Worm (Caenorhabditis elegans) whole organism, young adult: Measurements from ENCODE around the gene M6.4.

Experiments
- B0261.1 ChIP-seq: sonication (generic microtip); optimal IDR thresholded peaks from 2 replicates; lab custom pipeline; 2016; ENCODE audit warnings: mild to moderate bottlenecking, missing genetic modification characterization, moderate library complexity, missing compliant biosample characterization
- B0336.3 ChIP-seq: fragments of 200-800 bp; sonication (Bioruptor generic); IDR thresholded peaks from 2 replicates; pipeline ENCODE4 v1.3.6; 2022; ENCODE audit warnings: missing genetic modification characterization, missing compliant biosample characterization
- C17E4.6 ChIP-seq: fragments of 200-800 bp; sonication (Bioruptor generic); IDR thresholded peaks from 2 replicates; pipeline ENCODE4 v1.3.6; 2022; ENCODE audit warnings: missing genetic modification reagents, missing genetic modification characterization, missing compliant biosample characterization
- F10E7.11 ChIP-seq: sonication (generic microtip); optimal IDR thresholded peaks from 2 replicates; lab custom pipeline; 2017; ENCODE audit warnings: mild to moderate bottlenecking, missing genetic modification characterization, moderate library complexity, missing compliant biosample characterization
- F33H1.4 ChIP-seq: fragments of 200-800 bp; sonication (Bioruptor generic); IDR thresholded peaks from 2 replicates; pipeline ENCODE4 v1.3.6; 2022; ENCODE audit warnings: missing genetic modification reagents, missing genetic modification characterization, missing compliant biosample characterization
- F39B2.1 ChIP-seq: fragments of 200-800 bp; sonication (Bioruptor generic); IDR thresholded peaks from 2 replicates; pipeline ENCODE4 v1.3.6; 2022; ENCODE audit warnings: missing genetic modification reagents, missing genetic modification characterization, missing compliant biosample characterization
- F55B11.4 ChIP-seq: sonication (generic microtip); optimal IDR thresholded peaks from 2 replicates; lab custom pipeline; 2016; ENCODE audit warnings: missing compliant biosample characterization, missing genetic modification characterization, borderline replicate concordance; ENCODE audit not compliant: insufficient read depth
- K12H6.12 ChIP-seq: fragments of 200-800 bp; sonication (Bioruptor generic); optimal IDR thresholded peaks from 2 replicates; lab custom pipeline; 2018; ENCODE audit warnings: mild to moderate bottlenecking, missing genetic modification characterization, missing compliant biosample characterization
- T07F8.4 ChIP-seq: sonication (generic microtip); optimal IDR thresholded peaks from 2 replicates; lab custom pipeline; 2016; ENCODE audit warnings: mild to moderate bottlenecking, missing genetic modification characterization, moderate library complexity, missing compliant biosample characterization
- Y53G8AR.9 ChIP-seq: fragments of 200-800 bp; sonication (Bioruptor generic); conservative IDR thresholded peaks from 2 replicates; pipeline ENCODE4 v1.3.6; 2022; ENCODE audit warnings: missing genetic modification reagents, missing genetic modification characterization, missing compliant biosample characterization
- Y67H2A.10 ChIP-seq: fragments of 200-800 bp; sonication (Bioruptor generic); conservative IDR thresholded peaks from 2 replicates; pipeline ENCODE4 v1.3.6; 2022; ENCODE audit warnings: missing genetic modification reagents, missing genetic modification characterization, missing compliant biosample characterization
- attf-5 ChIP-seq: fragments of 200-800 bp; sonication (Bioruptor generic); optimal IDR thresholded peaks from 2 replicates; lab custom pipeline; 2018; ENCODE audit warnings: mild to moderate bottlenecking, missing genetic modification characterization, missing compliant biosample characterization
- cebp-1 ChIP-seq, 2 experiments: fragments of 200-800 bp in 1 of 2; sonication (Bioruptor generic) in 1 of 2; sonication (generic microtip) in 1 of 2; IDR thresholded peaks in 1 of 2; optimal IDR thresholded peaks in 1 of 2; 2 replicates each; pipeline versions ENCODE4 v1.3.6 to Lab custom; 2017 to 2022; ENCODE audit warnings: missing compliant biosample characterization in 2 of 2, missing genetic modification characterization in 2 of 2, mild to moderate bottlenecking in 1 of 2, missing genetic modification reagents in 1 of 2, moderate library complexity in 1 of 2
- ceh-27 ChIP-seq: fragments of 200-800 bp; sonication (Bioruptor generic); optimal IDR thresholded peaks from 2 replicates; lab custom pipeline; 2018; ENCODE audit warnings: mild to moderate bottlenecking, missing genetic modification characterization, moderate library complexity, missing compliant biosample characterization
- die-1 ChIP-seq: sonication (generic microtip); optimal IDR thresholded peaks from 2 replicates; lab custom pipeline; 2016; ENCODE audit warnings: missing genotype, mild to moderate bottlenecking, missing genetic modification characterization, missing compliant biosample characterization
- egrh-3 ChIP-seq: fragments of 200-800 bp; sonication (Bioruptor generic); IDR thresholded peaks from 2 replicates; pipeline ENCODE4 v1.3.6; 2022; ENCODE audit warnings: missing genetic modification reagents, missing genetic modification characterization, missing compliant biosample characterization
- ets-4 ChIP-seq: fragments of 200-800 bp; sonication (Bioruptor generic); optimal IDR thresholded peaks from 2 replicates; lab custom pipeline; 2018; ENCODE audit warnings: mild to moderate bottlenecking, missing genetic modification characterization, missing compliant biosample characterization
- fkh-3 ChIP-seq: sonication (generic microtip); optimal IDR thresholded peaks from 2 replicates; lab custom pipeline; 2016; ENCODE audit warnings: mild to moderate bottlenecking, missing genetic modification characterization, missing compliant biosample characterization
- gei-17 ChIP-seq: fragments of 200-800 bp; sonication (Bioruptor generic); optimal IDR thresholded peaks from 2 replicates; lab custom pipeline; 2018; ENCODE audit warnings: mild to moderate bottlenecking, missing genetic modification characterization, missing compliant biosample characterization
- hmg-1.2 ChIP-seq: fragments of 200-800 bp; sonication (Bioruptor generic); IDR thresholded peaks from 2 replicates; pipeline ENCODE4 v1.3.6; 2022; ENCODE audit warnings: missing genetic modification reagents, missing genetic modification characterization, missing compliant biosample characterization
- hrde-1 ChIP-seq: sonication (generic microtip); optimal IDR thresholded peaks from 2 replicates; lab custom pipeline; 2016; ENCODE audit warnings: missing genetic modification characterization, mild to moderate bottlenecking, missing compliant biosample characterization, moderate library complexity, missing genotype, missing genetic modification reagents, borderline replicate concordance
- lin-35 ChIP-seq, 3 experiments: fragments of 150-350 bp in 2 of 3; sonication (generic microtip) in 1 of 3; optimal IDR thresholded peaks; 2 replicates each; lab custom pipeline; 2014 to 2018; ENCODE audit warnings: missing biosample characterization in 3 of 3, missing genetic modification characterization in 3 of 3, missing genetic modification reagents in 3 of 3
- lin-40 ChIP-seq: sonication (generic microtip); optimal IDR thresholded peaks from 2 replicates; lab custom pipeline; 2016; ENCODE audit warnings: missing genetic modification characterization, mild to moderate bottlenecking, missing compliant biosample characterization, missing genotype, missing genetic modification reagents
- lir-1 ChIP-seq: fragments of 200-800 bp; sonication (Bioruptor generic); conservative IDR thresholded peaks from 2 replicates; pipeline ENCODE4 v1.3.6; 2022; ENCODE audit warnings: missing genetic modification reagents, missing genetic modification characterization, missing compliant biosample characterization
- lsy-27 ChIP-seq: sonication (generic microtip); optimal IDR thresholded peaks from 2 replicates; lab custom pipeline; 2017; ENCODE audit warnings: missing genetic modification characterization, mild to moderate bottlenecking, missing compliant biosample characterization, antibody characterized with exemption, missing genotype, borderline replicate concordance; ENCODE audit not compliant: insufficient read depth
- madf-10 ChIP-seq: sonication (generic microtip); optimal IDR thresholded peaks from 2 replicates; lab custom pipeline; 2016; ENCODE audit warnings: mild to moderate bottlenecking, missing genetic modification characterization, missing compliant biosample characterization
- madf-6 ChIP-seq: fragments of 200-800 bp; sonication (Bioruptor generic); IDR thresholded peaks from 2 replicates; pipeline ENCODE4 v1.3.6; 2022; ENCODE audit warnings: missing genetic modification reagents, missing genetic modification characterization, missing compliant biosample characterization
- mel-28 ChIP-seq: sonication (generic microtip); optimal IDR thresholded peaks from 2 replicates; lab custom pipeline; 2016; ENCODE audit warnings: borderline replicate concordance, mild to moderate bottlenecking, missing genetic modification characterization, missing compliant biosample characterization
- nhr-120 ChIP-seq: fragments of 200-800 bp; sonication (Bioruptor generic); IDR thresholded peaks from 2 replicates; pipeline ENCODE4 v1.3.6; 2022; ENCODE audit warnings: missing genetic modification characterization, missing compliant biosample characterization
- nhr-179 ChIP-seq: sonication (generic microtip); optimal IDR thresholded peaks from 2 replicates; lab custom pipeline; 2016; ENCODE audit warnings: mild to moderate bottlenecking, missing genetic modification characterization, missing compliant biosample characterization
- nhr-27 ChIP-seq: fragments of 200-800 bp; sonication (Bioruptor generic); optimal IDR thresholded peaks from 2 replicates; lab custom pipeline; 2018; ENCODE audit warnings: mild to moderate bottlenecking, missing genetic modification characterization, moderate library complexity, missing compliant biosample characterization
- nhr-80 ChIP-seq: sonication (generic microtip); optimal IDR thresholded peaks from 2 replicates; lab custom pipeline; 2016; ENCODE audit warnings: missing genetic modification characterization, missing compliant biosample characterization
- rcor-1 ChIP-seq: fragments of 200-800 bp; sonication (Bioruptor generic); IDR thresholded peaks from 2 replicates; pipeline ENCODE4 v1.3.6; 2022; ENCODE audit warnings: missing genetic modification reagents, missing genetic modification characterization, missing compliant biosample characterization
- repo-1 ChIP-seq: sonication (generic microtip); optimal IDR thresholded peaks from 2 replicates; lab custom pipeline; 2017; ENCODE audit warnings: mild to moderate bottlenecking, missing genetic modification characterization, missing compliant biosample characterization
- sdz-38 ChIP-seq: sonication (generic microtip); optimal IDR thresholded peaks from 2 replicates; lab custom pipeline; 2016; ENCODE audit warnings: missing genotype, missing genetic modification characterization, missing compliant biosample characterization
- somi-1 ChIP-seq: fragments of 200-800 bp; sonication (Bioruptor generic); optimal IDR thresholded peaks from 2 replicates; lab custom pipeline; 2018; ENCODE audit warnings: mild to moderate bottlenecking, missing genetic modification characterization, missing compliant biosample characterization
- tbx-9 ChIP-seq: sonication (generic microtip); optimal IDR thresholded peaks from 2 replicates; lab custom pipeline; 2016; ENCODE audit warnings: borderline replicate concordance, missing genetic modification characterization, inconsistent platforms, missing compliant biosample characterization
- zfh-2 ChIP-seq: fragments of 200-800 bp; sonication (Bioruptor generic); conservative IDR thresholded peaks from 2 replicates; pipeline ENCODE4 v1.3.6; 2022; ENCODE audit warnings: missing genetic modification reagents, missing genetic modification characterization, missing compliant biosample characterization
- ztf-25 ChIP-seq: fragments of 200-800 bp; sonication (Bioruptor generic); IDR thresholded peaks from 2 replicates; pipeline ENCODE4 v1.3.6; 2022; ENCODE audit warnings: missing genetic modification reagents, missing genetic modification characterization, missing compliant biosample characterization

M6.4 gene

DNA sequence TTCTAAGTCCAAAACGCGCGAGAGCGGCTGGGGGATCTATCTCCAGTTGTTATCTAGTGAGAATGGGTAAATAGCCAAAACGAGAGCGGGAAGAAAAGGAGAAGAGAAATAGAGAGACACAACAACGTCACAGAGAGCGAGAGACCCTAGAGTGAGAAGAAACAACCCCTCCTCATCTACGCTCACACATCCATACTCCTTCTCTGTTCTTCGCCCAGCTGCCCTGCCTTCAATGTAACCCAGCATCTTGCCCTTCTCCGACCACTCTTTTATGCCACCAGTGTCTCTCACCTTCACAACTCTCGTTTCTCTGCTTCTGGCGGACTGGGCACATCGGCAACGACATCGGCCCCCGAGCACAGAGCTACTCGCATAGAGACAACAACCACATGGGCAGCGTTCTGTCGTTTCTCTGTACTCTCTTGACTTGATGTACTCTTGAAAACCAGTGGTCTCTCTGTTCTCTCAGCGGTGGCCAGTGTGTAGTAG is 35.7 kb upstream of the M6.4 start (continued):
- TF ChIP-seq nhr-179 (no peak), F10E7.11 (tag; lab: Kevin White, UChicago) (peak; percentile 12), F55B11.4 (tag; lab: Kevin White, UChicago) (no peak), madf-10 (tag; lab: Kevin White, UChicago) (peak; percentile 75), repo-1 (peak; percentile 63), ceh-27 (peak; percentile 70), B0336.3 (peak; percentile 85; the same call in 1 of the 2 replicates), K12H6.12 (peak; percentile 90), lin-40 (tag; lab: Kevin White, UChicago) (peak; percentile 85), Y53G8AR.9 (GFP tag; lab: Robert Waterston, UW) (0 out of 2 replicates have a peak, but pooled peaks have one; percentile 23), zfh-2 (peak; percentile 99), sdz-38 (tag; lab: Kevin White, UChicago) (no peak), attf-5 (GFP tag; lab: Kevin White, UChicago) (peak; percentile 81), nhr-80 (peak; percentile 97)

DNA sequence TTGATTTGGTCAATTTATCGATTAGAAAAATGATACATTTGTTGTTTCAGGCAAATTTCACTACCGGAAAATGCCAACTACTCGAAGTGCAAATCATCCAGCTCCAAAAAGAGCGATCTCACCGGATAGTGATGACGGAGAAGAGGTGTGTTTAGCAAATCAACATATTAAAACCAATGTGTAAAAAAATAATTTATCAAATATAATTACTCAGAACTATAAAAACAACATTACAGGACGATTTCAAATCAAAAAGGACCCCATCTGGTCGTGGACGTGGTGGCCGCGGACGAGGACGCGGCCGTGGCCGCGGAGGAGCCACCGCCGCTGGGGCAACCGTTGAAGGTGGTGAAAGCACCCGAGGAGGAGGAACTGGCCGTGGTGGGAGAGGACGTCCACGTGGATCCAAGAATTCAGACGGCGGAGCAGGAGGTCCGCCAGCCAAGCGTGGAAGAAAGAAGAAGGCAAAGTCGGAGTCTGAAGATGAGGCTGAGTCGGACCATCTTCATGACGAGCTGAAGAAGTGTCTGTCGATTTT is 35.0 kb upstream of the M6.4 start, which contains the start of gene F13C5.2:
F13C5.2 (plus strand) TSS at position 51 of the 538 bp plus-strand sequence.
- TF ChIP-seq madf-6 (GFP tag; lab: Robert Waterston, UW): peak; percentile 11; the same call in 1 of the 2 replicates
- no peak for TF ChIP-seq lin-35 (GFP tag; optimal IDR thresholded peaks at IDR 0.05; lab: Kevin White, UChicago)
- TF ChIP-seq egrh-3 (GFP tag; lab: Robert Waterston, UW): peak; percentile 91
- TF ChIP-seq ceh-27: no peak
- TF ChIP-seq zfh-2: peak; percentile 86
- TF ChIP-seq T07F8.4 (tag; lab: Kevin White, UChicago): no peak
- no peak for TF ChIP-seq gei-17 (GFP tag; lab: Kevin White, UChicago)
- TF ChIP-seq B0261.1 (tag; lab: Kevin White, UChicago): no peak
- TF ChIP-seq nhr-120: no peak
- no peak for TF ChIP-seq C17E4.6 (GFP tag; lab: Robert Waterston, UW)
- TF ChIP-seq F10E7.11 (tag; lab: Kevin White, UChicago): no peak
- TF ChIP-seq F33H1.4 (GFP tag; lab: Robert Waterston, UW): no peak

DNA sequence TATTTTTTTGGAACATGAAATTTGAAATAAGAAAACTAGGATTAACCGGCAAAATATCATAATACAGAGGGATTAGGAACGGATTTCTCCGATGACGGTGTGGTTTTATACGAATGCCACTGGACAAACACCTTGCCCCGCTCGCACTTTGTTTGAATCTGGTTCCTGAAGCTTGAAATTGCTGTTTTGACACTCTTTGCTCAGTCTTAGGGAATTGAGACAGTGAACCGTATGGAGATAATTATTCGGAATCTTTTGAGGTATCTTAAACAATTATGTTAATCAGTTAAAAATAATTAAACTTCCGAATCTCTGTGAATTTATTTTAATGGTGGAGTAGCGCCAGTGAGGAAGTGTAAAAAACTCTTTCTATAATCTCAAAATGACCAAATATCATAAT is 29.5 kb upstream of the M6.4 start, which contains the start of gene F13C5.3:
F13C5.3 (minus strand) TSS at position 101 of the 400 bp plus-strand sequence.
- no peak for TF ChIP-seq rcor-1 (GFP tag; lab: Robert Waterston, UW)
- no peak for TF ChIP-seq ztf-25 (GFP tag; lab: Robert Waterston, UW)
- TF ChIP-seq F33H1.4 (GFP tag; lab: Robert Waterston, UW): no peak
- no peak for TF ChIP-seq ets-4 (GFP tag; lab: Kevin White, UChicago)
- no peak for TF ChIP-seq cebp-1 (GFP tag; IDR thresholded peaks at IDR 0.05; lab: Robert Waterston, UW)
- TF ChIP-seq cebp-1 (tag; optimal IDR thresholded peaks at IDR 0.05; lab: Kevin White, UChicago): no peak
- TF ChIP-seq lsy-27 (tag; lab: Kevin White, UChicago): no peak
- no peak for TF ChIP-seq fkh-3
- no peak for TF ChIP-seq mel-28
- no peak for TF ChIP-seq somi-1 (GFP tag; lab: Kevin White, UChicago)
- no peak for TF ChIP-seq B0261.1 (tag; lab: Kevin White, UChicago)
- TF ChIP-seq tbx-9 (tag; lab: Kevin White, UChicago): no peak
- no peak for TF ChIP-seq nhr-27 (tag; lab: Kevin White, UChicago)
- no peak for TF ChIP-seq lir-1 (GFP tag; lab: Robert Waterston, UW)
- TF ChIP-seq hrde-1 (tag; lab: Kevin White, UChicago): no peak
- no peak for TF ChIP-seq Y67H2A.10 (GFP tag; lab: Robert Waterston, UW)
- no peak for TF ChIP-seq hmg-1.2
- no peak for TF ChIP-seq die-1 (tag; lab: Kevin White, UChicago)
- no peak for TF ChIP-seq F39B2.1 (GFP tag; lab: Robert Waterston, UW)
